In genomic region chr2L:20915224-20915623, dm6 we compare ENCODE assay signal across 1 fruit fly cellular context.
TF ChIP-seq lines count a peak whose summit lies in the region.

No protein-coding gene starts in this region.

TF ChIP-seq in whole organism, embryonic, 481 proteins besides CTCF, POLR2A, EP300 and RAD21 (continued from another document and continues in another):
- peak; percentile 38 for TF ChIP-seq Chrac-16 (GFP tag; optimal IDR thresholded peaks at IDR 0.05; lab: Kevin White, UChicago)
- TF ChIP-seq CG11723 (GFP tag; optimal IDR thresholded peaks at IDR 0.05; lab: Kevin White, UChicago), result no peak
- TF ChIP-seq oc (tag; optimal IDR thresholded peaks at IDR 0.05; lab: Kevin White, UChicago), result peak; percentile 47
- TF ChIP-seq HLH3B (GFP tag; IDR thresholded peaks at IDR 0.05; lab: Robert Waterston, UW), result peak; percentile 55
- peak; percentile 19 for TF ChIP-seq kay (GFP tag; optimal IDR thresholded peaks at IDR 0.05; lab: Kevin White, UChicago)
- peak; percentile 71 for TF ChIP-seq lab (GFP tag; optimal IDR thresholded peaks at IDR 0.05; lab: Kevin White, UChicago)
- peak; percentile 22 for TF ChIP-seq CG10267 (tag; optimal IDR thresholded peaks at IDR 0.05; lab: Kevin White, UChicago)
- TF ChIP-seq Dip3 (GFP tag; optimal IDR thresholded peaks at IDR 0.05; lab: Kevin White, UChicago), result no peak
- peak; percentile 5 for TF ChIP-seq CG14710 (tag; optimal IDR thresholded peaks at IDR 0.05; lab: Kevin White, UChicago)
- no peak for TF ChIP-seq Doc3 (GFP tag; IDR thresholded peaks at IDR 0.05; lab: Robert Waterston, UW; ENCODE audit: partially characterized antibody)
- peak; percentile 39 for TF ChIP-seq Oli (tag; optimal IDR thresholded peaks at IDR 0.05; lab: Kevin White, UChicago)
- TF ChIP-seq CG34224 (GFP tag; IDR thresholded peaks at IDR 0.05; lab: Robert Waterston, UW; ENCODE audit: partially characterized antibody), result no peak
- no peak for TF ChIP-seq H15 (GFP tag; IDR thresholded peaks at IDR 0.05; lab: Robert Waterston, UW)
- TF ChIP-seq HmgZ (tag; optimal IDR thresholded peaks at IDR 0.05; lab: Kevin White, UChicago), result no peak
- TF ChIP-seq CG7556 (GFP tag; optimal IDR thresholded peaks at IDR 0.05; lab: Kevin White, UChicago), result peak; percentile 35
- 0 out of 2 replicates have a peak, but pooled peaks have one; percentile 31 for TF ChIP-seq ranshi (GFP tag; IDR thresholded peaks at IDR 0.05; lab: Robert Waterston, UW)
- TF ChIP-seq CG6272 (GFP tag; IDR thresholded peaks at IDR 0.05; lab: Robert Waterston, UW), result no peak
- TF ChIP-seq Meics (GFP tag; optimal IDR thresholded peaks at IDR 0.05; lab: Kevin White, UChicago), result peak; percentile 20
- no peak for TF ChIP-seq CG16813 (GFP tag; IDR thresholded peaks at IDR 0.05; lab: Robert Waterston, UW; ENCODE audit: partially characterized antibody)
- TF ChIP-seq ewg (GFP tag; optimal IDR thresholded peaks at IDR 0.05; lab: Kevin White, UChicago), result no peak
- TF ChIP-seq abd-A (tag; optimal IDR thresholded peaks at IDR 0.05; lab: Kevin White, UChicago), result no peak
- no peak for TF ChIP-seq Nf-YB (GFP tag; optimal IDR thresholded peaks at IDR 0.05; lab: Kevin White, UChicago)
- no peak for TF ChIP-seq ttk (GFP tag; IDR thresholded peaks at IDR 0.05; lab: Robert Waterston, UW)
- no peak for TF ChIP-seq CG9932 (GFP tag; IDR thresholded peaks at IDR 0.05; lab: Robert Waterston, UW)
- no peak for TF ChIP-seq CHES-1-like (GFP tag; optimal IDR thresholded peaks at IDR 0.05; lab: Kevin White, UChicago)
- no peak for TF ChIP-seq CG7357 (GFP tag; IDR thresholded peaks at IDR 0.05; lab: Robert Waterston, UW)
- no peak for TF ChIP-seq CG10147 (GFP tag; optimal IDR thresholded peaks at IDR 0.05; lab: Kevin White, UChicago)
- no peak for TF ChIP-seq pan (optimal IDR thresholded peaks at IDR 0.05; lab: Kevin White, UChicago)
- peak in 1 of 2 experiments; percentile 67 for TF ChIP-seq pan (GFP tag; optimal IDR thresholded peaks at IDR 0.05 in 1 of 2, IDR thresholded peaks at IDR 0.05 in 1 of 2)
- no peak for TF ChIP-seq CG12299 (tag; optimal IDR thresholded peaks at IDR 0.05; lab: Kevin White, UChicago)
- no peak for TF ChIP-seq CG30431 (GFP tag; optimal IDR thresholded peaks at IDR 0.05; lab: Kevin White, UChicago)
- peak; percentile 29; the same call in 1 of the 2 replicates for TF ChIP-seq sisA (GFP tag; IDR thresholded peaks at IDR 0.05; lab: Robert Waterston, UW)
- peak in 1 of 2 experiments; percentile 61 for TF ChIP-seq bsh (GFP tag; optimal IDR thresholded peaks at IDR 0.05; lab: Kevin White, UChicago)
- no peak for TF ChIP-seq Kr (GFP tag; optimal IDR thresholded peaks at IDR 0.05; lab: Kevin White, UChicago)
- no peak for TF ChIP-seq CG2875 (GFP tag; optimal IDR thresholded peaks at IDR 0.05; lab: Kevin White, UChicago)
- no peak for TF ChIP-seq CG8290 (GFP tag; optimal IDR thresholded peaks at IDR 0.05; lab: Kevin White, UChicago)
- no peak for TF ChIP-seq CG8290 (tag; optimal IDR thresholded peaks at IDR 0.05; lab: Kevin White, UChicago)
- no peak for TF ChIP-seq CG12236 (GFP tag; optimal IDR thresholded peaks at IDR 0.05; lab: Kevin White, UChicago)
- TF ChIP-seq CG12104 (GFP tag; optimal IDR thresholded peaks at IDR 0.05; lab: Kevin White, UChicago), result peak; percentile 32
- TF ChIP-seq ind (GFP tag; optimal IDR thresholded peaks at IDR 0.05; lab: Kevin White, UChicago), result peak; percentile 47
- 0 out of 3 replicates have a peak, but pooled peaks have one; percentile 27 for TF ChIP-seq CG17361 (GFP tag; IDR thresholded peaks at IDR 0.05; lab: Robert Waterston, UW)
- TF ChIP-seq CG7987 (GFP tag; optimal IDR thresholded peaks at IDR 0.05; lab: Kevin White, UChicago), result no peak
- TF ChIP-seq CG9609 (GFP tag; optimal IDR thresholded peaks at IDR 0.05; lab: Kevin White, UChicago), result no peak
- TF ChIP-seq peb (GFP tag; IDR thresholded peaks at IDR 0.05; lab: Robert Waterston, UW), result no peak
- TF ChIP-seq stc (GFP tag; IDR thresholded peaks at IDR 0.05; lab: Robert Waterston, UW), result peak; percentile 46; the same call in 1 of the 2 replicates
- TF ChIP-seq CG14441 (GFP tag; IDR thresholded peaks at IDR 0.05; lab: Robert Waterston, UW), result peak; percentile 58
- no peak for TF ChIP-seq ac (GFP tag; optimal IDR thresholded peaks at IDR 0.05; lab: Kevin White, UChicago)
- TF ChIP-seq CG17359 (tag; optimal IDR thresholded peaks at IDR 0.05; lab: Kevin White, UChicago), result peak; percentile 25
- TF ChIP-seq grau (tag; optimal IDR thresholded peaks at IDR 0.05; lab: Kevin White, UChicago), result peak; percentile 18
- no peak for TF ChIP-seq gsb (GFP tag; IDR thresholded peaks at IDR 0.05; lab: Robert Waterston, UW)
- TF ChIP-seq sens (GFP tag; lab: Kevin White, UChicago), result peak; percentile 90
- TF ChIP-seq Hr51 (GFP tag; optimal IDR thresholded peaks at IDR 0.05; lab: Kevin White, UChicago), result peak in 1 of 2 experiments; percentile 65
- TF ChIP-seq Oaz (GFP tag; IDR thresholded peaks at IDR 0.05; lab: Robert Waterston, UW), result 0 out of 2 replicates have a peak, but pooled peaks have one; percentile 10
- TF ChIP-seq Drgx (GFP tag; IDR thresholded peaks at IDR 0.05; lab: Robert Waterston, UW), result peak; percentile 85
- TF ChIP-seq CG12942 (GFP tag; optimal IDR thresholded peaks at IDR 0.05; lab: Kevin White, UChicago), result no peak
- peak; percentile 41 for TF ChIP-seq CG30403 (GFP tag; optimal IDR thresholded peaks at IDR 0.05; lab: Kevin White, UChicago)
- TF ChIP-seq CG13296 (GFP tag; optimal IDR thresholded peaks at IDR 0.05; lab: Kevin White, UChicago), result no peak
- peak; percentile 49 for TF ChIP-seq CG10979 (tag; optimal IDR thresholded peaks at IDR 0.05; lab: Kevin White, UChicago)
- TF ChIP-seq ssp (GFP tag; IDR thresholded peaks at IDR 0.05; lab: Robert Waterston, UW), result 0 out of 2 replicates have a peak, but pooled peaks have one; percentile 10
- TF ChIP-seq fd96Cb (tag; optimal IDR thresholded peaks at IDR 0.05; lab: Kevin White, UChicago), result peak; percentile 37
- TF ChIP-seq CG17328 (GFP tag; IDR thresholded peaks at IDR 0.05; lab: Robert Waterston, UW), result no peak
- peak; percentile 66 for TF ChIP-seq row (GFP tag; IDR thresholded peaks at IDR 0.05; lab: Robert Waterston, UW)
- peak; percentile 25; the same call in 1 of the 2 replicates for TF ChIP-seq Rfx (GFP tag; IDR thresholded peaks at IDR 0.05; lab: Robert Waterston, UW)
- peak; percentile 52; the same call in 1 of the 2 replicates for TF ChIP-seq CG6689 (GFP tag; IDR thresholded peaks at IDR 0.05; lab: Robert Waterston, UW)
- TF ChIP-seq CG11504 (tag; optimal IDR thresholded peaks at IDR 0.05; lab: Kevin White, UChicago), result peak; percentile 52
- peak; percentile 50 for TF ChIP-seq phol (tag; optimal IDR thresholded peaks at IDR 0.05; lab: Kevin White, UChicago)
- no peak for TF ChIP-seq aop (GFP tag; IDR thresholded peaks at IDR 0.05; lab: Robert Waterston, UW)
- no peak for TF ChIP-seq CG15011 (GFP tag; optimal IDR thresholded peaks at IDR 0.05; lab: Kevin White, UChicago)
- no peak for TF ChIP-seq Dll (GFP tag; IDR thresholded peaks at IDR 0.05; lab: Robert Waterston, UW; ENCODE audit: partially characterized antibody)
- peak; percentile 30 for TF ChIP-seq CG15269 (tag; optimal IDR thresholded peaks at IDR 0.05; lab: Kevin White, UChicago)
- TF ChIP-seq CG10366 (GFP tag; IDR thresholded peaks at IDR 0.05; lab: Robert Waterston, UW), result peak; percentile 56
- peak; percentile 30 for TF ChIP-seq Six4 (GFP tag; optimal IDR thresholded peaks at IDR 0.05; lab: Kevin White, UChicago)
- peak; percentile 26; the same call in 1 of the 2 replicates for TF ChIP-seq esg (GFP tag; conservative IDR thresholded peaks at IDR 0.05; lab: Robert Waterston, UW)
- peak; percentile 58 for TF ChIP-seq Blimp-1 (GFP tag; optimal IDR thresholded peaks at IDR 0.05; lab: Kevin White, UChicago)
- no peak for TF ChIP-seq jing (GFP tag; optimal IDR thresholded peaks at IDR 0.05; lab: Kevin White, UChicago)
- TF ChIP-seq B-H1 (GFP tag; IDR thresholded peaks at IDR 0.05; lab: Robert Waterston, UW), result peak; percentile 34; the same call in 1 of the 3 replicates
- TF ChIP-seq CG13424 (tag; optimal IDR thresholded peaks at IDR 0.05; lab: Kevin White, UChicago), result no peak
- TF ChIP-seq CG34422 (GFP tag; IDR thresholded peaks at IDR 0.05; lab: Robert Waterston, UW), result peak; percentile 19; the same call in 1 of the 3 replicates
- TF ChIP-seq CG14860 (GFP tag; IDR thresholded peaks at IDR 0.05; lab: Robert Waterston, UW; ENCODE audit: partially characterized antibody), result no peak
- no peak for TF ChIP-seq CG9797 (GFP tag; optimal IDR thresholded peaks at IDR 0.05; lab: Kevin White, UChicago)
- no peak for TF ChIP-seq ERR (GFP tag; optimal IDR thresholded peaks at IDR 0.05; lab: Kevin White, UChicago)
- no peak for TF ChIP-seq CG10543 (GFP tag; optimal IDR thresholded peaks at IDR 0.05; lab: Kevin White, UChicago)
- no peak for TF ChIP-seq hb (GFP tag; IDR thresholded peaks at IDR 0.05; lab: Robert Waterston, UW; ENCODE audit: partially characterized antibody)
- TF ChIP-seq CG1792 (GFP tag; optimal IDR thresholded peaks at IDR 0.05; lab: Kevin White, UChicago), result no peak
- peak; percentile 24 for TF ChIP-seq CG1603 (tag; optimal IDR thresholded peaks at IDR 0.05; lab: Kevin White, UChicago)
- TF ChIP-seq hkb (optimal IDR thresholded peaks at IDR 0.05; lab: Kevin White, UChicago), result no peak
- peak; percentile 51; the same call in 1 of the 2 replicates for TF ChIP-seq hkb (GFP tag; IDR thresholded peaks at IDR 0.05; lab: Robert Waterston, UW)
- no peak for TF ChIP-seq CG9876 (GFP tag; optimal IDR thresholded peaks at IDR 0.05; lab: Kevin White, UChicago)
- no peak for TF ChIP-seq bab2 (GFP tag; optimal IDR thresholded peaks at IDR 0.05; lab: Kevin White, UChicago)
- peak; percentile 31; the same call in 1 of the 2 replicates for TF ChIP-seq slbo (GFP tag; IDR thresholded peaks at IDR 0.05; lab: Robert Waterston, UW)
- TF ChIP-seq CG2712 (tag; optimal IDR thresholded peaks at IDR 0.05; lab: Kevin White, UChicago), result peak; percentile 56
- no peak for TF ChIP-seq CG15073 (GFP tag; optimal IDR thresholded peaks at IDR 0.05; lab: Kevin White, UChicago)
- peak; percentile 26 for TF ChIP-seq CG13775 (GFP tag; optimal IDR thresholded peaks at IDR 0.05; lab: Kevin White, UChicago)
- no peak for TF ChIP-seq Hr78 (GFP tag; optimal IDR thresholded peaks at IDR 0.05; lab: Kevin White, UChicago)
- TF ChIP-seq Xbp1 (GFP tag; optimal IDR thresholded peaks at IDR 0.05; lab: Kevin White, UChicago), result peak; percentile 53
- peak; percentile 22 for TF ChIP-seq CG17829 (tag; optimal IDR thresholded peaks at IDR 0.05; lab: Kevin White, UChicago)
- TF ChIP-seq fd102C (GFP tag; optimal IDR thresholded peaks at IDR 0.05; lab: Kevin White, UChicago), result no peak
- peak; percentile 65 for TF ChIP-seq Sox102F (GFP tag; optimal IDR thresholded peaks at IDR 0.05; lab: Kevin White, UChicago)
- TF ChIP-seq CkIIα-i1 (GFP tag; IDR thresholded peaks at IDR 0.05; lab: Robert Waterston, UW), result no peak
- no peak for TF ChIP-seq kni (GFP tag; optimal IDR thresholded peaks at IDR 0.05; lab: Kevin White, UChicago)
- peak; percentile 32 for TF ChIP-seq CG18599 (GFP tag; optimal IDR thresholded peaks at IDR 0.05; lab: Kevin White, UChicago)
- TF ChIP-seq tll (GFP tag; optimal IDR thresholded peaks at IDR 0.05; lab: Kevin White, UChicago), result no peak
- TF ChIP-seq ATbp (GFP tag; optimal IDR thresholded peaks at IDR 0.05; lab: Kevin White, UChicago), result peak; percentile 8
- TF ChIP-seq CG8944 (GFP tag; optimal IDR thresholded peaks at IDR 0.05; lab: Kevin White, UChicago), result no peak
- peak; percentile 51; the same call in 1 of the 3 replicates for TF ChIP-seq zfh1 (GFP tag; IDR thresholded peaks at IDR 0.05; lab: Robert Waterston, UW)
- TF ChIP-seq klu (GFP tag; IDR thresholded peaks at IDR 0.05; lab: Robert Waterston, UW), result 0 out of 2 replicates have a peak, but pooled peaks have one; percentile 8
- TF ChIP-seq sim (GFP tag; IDR thresholded peaks at IDR 0.05; lab: Robert Waterston, UW), result no peak
- no peak for TF ChIP-seq CG6175 (GFP tag; IDR thresholded peaks at IDR 0.05; lab: Robert Waterston, UW)
- TF ChIP-seq CG1647 (GFP tag; optimal IDR thresholded peaks at IDR 0.05; lab: Kevin White, UChicago), result no peak
- peak; percentile 25 for TF ChIP-seq CG18619 (GFP tag; optimal IDR thresholded peaks at IDR 0.05; lab: Kevin White, UChicago)
- TF ChIP-seq Gsc (GFP tag; IDR thresholded peaks at IDR 0.05; lab: Robert Waterston, UW), result no peak
- TF ChIP-seq Atf6 (GFP tag; IDR thresholded peaks at IDR 0.05; lab: Robert Waterston, UW), result peak; percentile 39; the same call in 1 of the 2 replicates
- no peak for TF ChIP-seq gsb-n (tag; optimal IDR thresholded peaks at IDR 0.05; lab: Kevin White, UChicago)
- TF ChIP-seq MTF-1 (GFP tag; optimal IDR thresholded peaks at IDR 0.05; lab: Kevin White, UChicago; ENCODE audit: borderline replicate concordance), result no peak
- peak; percentile 34; the same call in 1 of the 2 replicates for TF ChIP-seq H2.0 (GFP tag; IDR thresholded peaks at IDR 0.05; lab: Robert Waterston, UW)
- TF ChIP-seq CG8388 (GFP tag; optimal IDR thresholded peaks at IDR 0.05; lab: Kevin White, UChicago), result peak; percentile 46
- peak; percentile 60 for TF ChIP-seq Hmr (GFP tag; optimal IDR thresholded peaks at IDR 0.05; lab: Kevin White, UChicago)
- peak; percentile 36 for TF ChIP-seq cwo (GFP tag; optimal IDR thresholded peaks at IDR 0.05; lab: Kevin White, UChicago)
- TF ChIP-seq CG5953 (GFP tag; IDR thresholded peaks at IDR 0.05; lab: Robert Waterston, UW), result no peak
- no peak for TF ChIP-seq Tbp (GFP tag; optimal IDR thresholded peaks at IDR 0.05; lab: Kevin White, UChicago)
- no peak for TF ChIP-seq otp (GFP tag; IDR thresholded peaks at IDR 0.05; lab: Robert Waterston, UW)
- no peak for TF ChIP-seq CG34376 (GFP tag; optimal IDR thresholded peaks at IDR 0.05; lab: Kevin White, UChicago)
- no peak for TF ChIP-seq CG1832 (GFP tag; optimal IDR thresholded peaks at IDR 0.05; lab: Kevin White, UChicago)
- TF ChIP-seq Scr (GFP tag; IDR thresholded peaks at IDR 0.05; lab: Robert Waterston, UW; ENCODE audit: partially characterized antibody), result no peak
- peak; percentile 62 for TF ChIP-seq seq (GFP tag; IDR thresholded peaks at IDR 0.05; lab: Robert Waterston, UW)
- TF ChIP-seq lmd (GFP tag; IDR thresholded peaks at IDR 0.05; lab: Robert Waterston, UW), result peak; percentile 33; the same call in 1 of the 2 replicates
- no peak; the same call in 1 of the 2 replicates for TF ChIP-seq CG10321 (GFP tag; IDR thresholded peaks at IDR 0.05; lab: Robert Waterston, UW)
- TF ChIP-seq pnt (GFP tag; optimal IDR thresholded peaks at IDR 0.05; lab: Kevin White, UChicago), result no peak
- TF ChIP-seq unpg (GFP tag; optimal IDR thresholded peaks at IDR 0.05; lab: Kevin White, UChicago), result peak; percentile 53
- TF ChIP-seq CG3995 (GFP tag; optimal IDR thresholded peaks at IDR 0.05; lab: Kevin White, UChicago), result peak; percentile 52
- TF ChIP-seq CG7372 (GFP tag; IDR thresholded peaks at IDR 0.05; lab: Robert Waterston, UW), result no peak
